Fruit fly (Drosophila melanogaster) whole organism, wandering third instar larva: ENCODE data around the gene CG34056.

ENCODE experiments used
- Abd-B ChIP-seq: fragments of >200 bp; optimal IDR thresholded peaks from 2 replicates; lab custom pipeline; 2017; ENCODE audit warnings: missing biosample characterization, missing genetic modification characterization
- CG32264 ChIP-seq: fragments of 200-800 bp; sonication (Bioruptor generic); optimal IDR thresholded peaks from 2 replicates; lab custom pipeline; 2016; ENCODE audit warnings: missing biosample characterization, missing genetic modification characterization
- CG9705 ChIP-seq: fragments of 200-800 bp; sonication (Bioruptor generic); optimal IDR thresholded peaks from 2 replicates; lab custom pipeline; 2018; ENCODE audit warnings: missing biosample characterization, mild to moderate bottlenecking, missing genetic modification characterization
- Dfd ChIP-seq: fragments of >200 bp; optimal IDR thresholded peaks from 2 replicates; lab custom pipeline; 2017; ENCODE audit warnings: missing biosample characterization, missing genetic modification characterization
- Dif ChIP-seq: fragments of 200-275, 200-300 bp; sonication (Bioruptor generic); optimal IDR thresholded peaks from 2 replicates; lab custom pipeline; 2018; ENCODE audit warnings: missing biosample characterization, missing genetic modification characterization; ENCODE audit not compliant: partially characterized antibody
- GATAd ChIP-seq: sonication (Bioruptor generic); optimal IDR thresholded peaks from 2 replicates; lab custom pipeline; 2016; ENCODE audit warnings: missing biosample characterization, missing genetic modification characterization
- HLH106 ChIP-seq: fragments of 200-800 bp; optimal IDR thresholded peaks from 3 replicates; lab custom pipeline; 2019; ENCODE audit warnings: missing biosample characterization, mild to moderate bottlenecking, missing genetic modification characterization, moderate library complexity
- Hnf4 ChIP-seq: fragments of 200-800 bp; sonication (Bioruptor generic); optimal IDR thresholded peaks from 2 replicates; lab custom pipeline; 2016; ENCODE audit warnings: missing biosample characterization, mild to moderate bottlenecking, missing genetic modification characterization
- Hr78 ChIP-seq: fragments of >200 bp; optimal IDR thresholded peaks from 2 replicates; lab custom pipeline; 2017; ENCODE audit warnings: missing biosample characterization, missing genetic modification characterization
- Hr83 ChIP-seq: fragments of 200-300 bp; sonication (Bioruptor generic); optimal IDR thresholded peaks from 2 replicates; lab custom pipeline; 2016; ENCODE audit warnings: missing biosample characterization, mild to moderate bottlenecking, missing genetic modification characterization, moderate library complexity; ENCODE audit not compliant: poor library complexity, severe bottlenecking
- Jra ChIP-seq: sonication (Bioruptor generic); optimal IDR thresholded peaks from 2 replicates; lab custom pipeline; 2016; ENCODE audit warnings: missing biosample characterization, missing genetic modification characterization
- Myc ChIP-seq: fragments of >200 bp; optimal IDR thresholded peaks from 2 replicates; lab custom pipeline; 2017
- N ChIP-seq: fragments of >200 bp; optimal IDR thresholded peaks from 2 replicates; lab custom pipeline; 2018; ENCODE audit warnings: missing biosample characterization, missing external identifiers, missing genetic modification characterization
- OdsH ChIP-seq: fragments of 200-800 bp; sonication (Bioruptor generic); optimal IDR thresholded peaks from 2 replicates; lab custom pipeline; 2016; ENCODE audit warnings: missing biosample characterization, mild to moderate bottlenecking, missing genetic modification characterization
- Rel ChIP-seq, 2 experiments: fragments of 200-800 bp; sonication (Bioruptor generic) in 1 of 2; optimal IDR thresholded peaks; 2 replicates in 1 of 2; 3 replicates in 1 of 2; lab custom pipeline; 2016 to 2019; ENCODE audit warnings: mild to moderate bottlenecking in 2 of 2, missing biosample characterization in 2 of 2, missing genetic modification characterization in 2 of 2, moderate library complexity in 1 of 2
- Sp1 ChIP-seq: fragments of 200-800 bp; sonication (Bioruptor generic); optimal IDR thresholded peaks from 3 replicates; lab custom pipeline; 2019; ENCODE audit warnings: missing biosample characterization, mild to moderate bottlenecking, missing genetic modification characterization, moderate library complexity
- Vsx2 ChIP-seq: fragments of 200-300, 225-300 bp; sonication (Bioruptor generic); optimal IDR thresholded peaks from 2 replicates; lab custom pipeline; 2018; ENCODE audit warnings: missing biosample characterization, missing genetic modification characterization; ENCODE audit not compliant: partially characterized antibody
- br ChIP-seq: fragments of 200-800 bp; sonication (Bioruptor generic); optimal IDR thresholded peaks from 2 replicates; lab custom pipeline; 2016; ENCODE audit warnings: missing biosample characterization, missing genetic modification characterization
- brk ChIP-seq: fragments of 200-800 bp; sonication (Bioruptor generic); optimal IDR thresholded peaks from 2 replicates; lab custom pipeline; 2016; ENCODE audit warnings: missing biosample characterization, mild to moderate bottlenecking, missing genetic modification characterization
- dl ChIP-seq, 2 experiments: fragments of 175-275, 200-275 bp in 1 of 2; fragments of 200-275 bp in 1 of 2; sonication (Bioruptor generic); optimal IDR thresholded peaks; lab custom pipeline; 2018; ENCODE audit warnings: mild to moderate bottlenecking in 2 of 2, missing biosample characterization in 2 of 2, missing genetic modification characterization in 2 of 2, moderate library complexity in 2 of 2; ENCODE audit not compliant: partially characterized antibody in 2 of 2, insufficient read depth in 1 of 2
- dmrt93B ChIP-seq: fragments of 200-800 bp; sonication (Bioruptor generic); optimal IDR thresholded peaks from 2 replicates; lab custom pipeline; 2018; ENCODE audit warnings: missing biosample characterization, mild to moderate bottlenecking, missing genetic modification characterization
- ey ChIP-seq: fragments of 200-800 bp; sonication (Bioruptor generic); optimal IDR thresholded peaks from 2 replicates; lab custom pipeline; 2016; ENCODE audit warnings: missing biosample characterization, missing genetic modification characterization
- fru ChIP-seq: fragments of 200-800 bp; sonication (Bioruptor generic); optimal IDR thresholded peaks from 3 replicates; lab custom pipeline; 2016; ENCODE audit warnings: missing biosample characterization, mild to moderate bottlenecking, missing genetic modification characterization
- h ChIP-seq: fragments of 200-800 bp; sonication (Bioruptor generic); optimal IDR thresholded peaks from 3 replicates; lab custom pipeline; 2016; ENCODE audit warnings: missing biosample characterization, mild to moderate bottlenecking, missing genetic modification characterization
- jim ChIP-seq: fragments of 175-275, 200-325 bp; sonication (Bioruptor generic); optimal IDR thresholded peaks from 2 replicates; lab custom pipeline; 2016; ENCODE audit warnings: missing biosample characterization, mild to moderate bottlenecking, missing genetic modification characterization
- lola ChIP-seq: fragments of >200 bp; optimal IDR thresholded peaks from 2 replicates; lab custom pipeline; 2017; ENCODE audit warnings: missing biosample characterization, missing genetic modification characterization
- pan ChIP-seq: fragments of >200 bp; optimal IDR thresholded peaks from 2 replicates; lab custom pipeline; 2017
- psq ChIP-seq: fragments of 200-800 bp; sonication (Bioruptor generic); optimal IDR thresholded peaks from 3 replicates; lab custom pipeline; 2017; ENCODE audit warnings: missing biosample characterization, mild to moderate bottlenecking, missing genetic modification characterization, moderate library complexity
- rgr ChIP-seq: fragments of 200-800 bp; sonication (Bioruptor generic); optimal IDR thresholded peaks from 3 replicates; lab custom pipeline; 2016; ENCODE audit warnings: missing biosample characterization, mild to moderate bottlenecking, missing genetic modification characterization
- sage ChIP-seq: fragments of 200-800 bp; sonication (Bioruptor generic); optimal IDR thresholded peaks from 2 replicates; lab custom pipeline; 2016; ENCODE audit warnings: missing biosample characterization, mild to moderate bottlenecking, missing genetic modification characterization
- sv ChIP-seq: fragments of 200-800 bp; sonication (Bioruptor generic); optimal IDR thresholded peaks from 3 replicates; lab custom pipeline; 2016; ENCODE audit warnings: missing biosample characterization, missing genetic modification characterization
- usp ChIP-seq: fragments of >200 bp; optimal IDR thresholded peaks from 2 replicates; lab custom pipeline; 2017; ENCODE audit warnings: missing biosample characterization, missing genetic modification characterization

Gene CG34056

DNA sequence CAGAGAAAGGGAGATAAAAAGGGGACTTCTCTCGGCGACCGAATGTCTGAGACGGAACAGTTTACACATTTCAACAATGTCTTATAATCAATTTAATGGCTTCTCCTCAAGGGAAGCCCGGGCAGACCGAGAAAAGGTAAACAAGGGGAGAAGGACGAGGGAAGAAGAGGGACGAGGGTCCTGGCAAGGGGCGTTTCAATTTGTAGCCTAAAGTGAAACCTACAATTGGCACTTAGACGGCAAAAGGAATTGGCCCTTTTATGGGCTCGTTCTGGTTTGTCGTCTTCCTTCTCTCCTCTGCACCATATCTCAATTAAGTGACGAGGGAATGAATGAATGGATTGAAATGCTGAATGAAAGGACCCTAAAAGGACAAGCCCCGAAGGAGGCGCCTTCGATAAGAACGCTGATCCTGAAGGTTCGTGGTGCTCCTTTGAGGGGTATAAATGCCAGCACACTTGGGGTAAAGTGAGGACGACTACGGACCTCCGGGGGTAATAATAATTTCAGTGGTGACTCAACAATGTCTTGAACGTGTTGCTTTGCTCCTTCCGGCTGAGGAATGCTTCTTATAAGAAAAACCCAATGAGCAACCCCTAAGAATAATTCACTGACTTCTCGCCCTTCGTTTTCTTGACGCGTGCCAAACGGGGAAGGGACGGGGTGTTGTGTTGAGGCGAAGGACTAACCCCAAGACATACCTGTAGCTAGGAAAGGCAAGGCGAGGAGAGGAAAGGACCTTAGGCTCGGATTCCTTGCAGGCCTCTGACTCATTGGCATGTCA lies 4.9 kb downstream of the CG34056 start:
- no peak for TF ChIP-seq Hr83 (GFP tag; lab: Kevin White, UChicago)
- TF ChIP-seq brk (GFP tag; lab: Kevin White, UChicago) = no peak
- TF ChIP-seq Rel (GFP tag; optimal IDR thresholded peaks at IDR 0.05; lab: Kevin White, UChicago) = no peak
- TF ChIP-seq Rel (tag; optimal IDR thresholded peaks at IDR 0.05; lab: Kevin White, UChicago) = no peak
- TF ChIP-seq psq (GFP tag; lab: Kevin White, UChicago) = no peak
- no peak for TF ChIP-seq Hnf4 (GFP tag; lab: Kevin White, UChicago)
- no peak for TF ChIP-seq dl (GFP tag; optimal IDR thresholded peaks at IDR 0.05; lab: Kevin White, UChicago; ENCODE audit: insufficient read depth in 1 of 2, partially characterized antibody in 2 of 2)
- TF ChIP-seq pan (lab: Kevin White, UChicago) = no peak
- TF ChIP-seq HLH106 (tag; lab: Kevin White, UChicago) = no peak
- TF ChIP-seq sv (GFP tag; lab: Kevin White, UChicago) = no peak
- no peak for TF ChIP-seq ey
- TF ChIP-seq h = no peak
- no peak for TF ChIP-seq CG9705 (GFP tag; lab: Kevin White, UChicago)
- no peak for TF ChIP-seq Dfd (GFP tag; lab: Kevin White, UChicago)
- TF ChIP-seq fru (GFP tag; lab: Kevin White, UChicago) = no peak
- no peak for TF ChIP-seq CG32264
- TF ChIP-seq, all 38 proteins: peak for 0

DNA sequence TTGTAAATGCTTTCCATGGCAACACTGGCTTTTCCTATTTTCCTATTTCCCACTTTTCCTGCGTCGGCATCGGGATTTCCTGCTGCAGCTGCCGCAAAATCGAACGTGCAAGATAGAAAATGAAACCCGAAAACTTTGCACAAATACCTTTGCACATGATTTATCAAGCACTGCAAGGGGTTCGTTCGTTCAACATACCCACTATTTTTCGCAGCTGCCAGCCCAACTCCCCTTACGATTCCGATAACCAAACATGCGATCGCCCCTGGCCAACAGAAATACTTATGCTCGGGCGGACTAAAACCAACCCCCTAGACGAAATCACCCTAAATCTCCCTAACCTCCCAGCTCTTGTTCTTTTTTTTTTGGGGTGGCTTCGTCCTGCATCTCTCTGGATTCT lies 5.7 kb downstream of the CG34056 start:
- TF ChIP-seq psq (GFP tag; lab: Kevin White, UChicago) (no peak), jim (GFP tag; lab: Kevin White, UChicago) (no peak), dmrt93B (GFP tag; lab: Kevin White, UChicago) (no peak), ey (no peak), sv (GFP tag; lab: Kevin White, UChicago) (no peak), CG9705 (GFP tag; lab: Kevin White, UChicago) (no peak), OdsH (GFP tag; lab: Kevin White, UChicago) (no peak), Vsx2 (no peak), lola (no peak), Hr83 (GFP tag; lab: Kevin White, UChicago) (no peak), GATAd (GFP tag; lab: Kevin White, UChicago) (no peak), Hnf4 (GFP tag; lab: Kevin White, UChicago) (no peak), Sp1 (no peak), Jra (GFP tag; lab: Kevin White, UChicago) (no peak), Dif (GFP tag; lab: Kevin White, UChicago) (no peak), Hr78 (GFP tag; lab: Kevin White, UChicago) (no peak), br (GFP tag; lab: Kevin White, UChicago) (no peak), brk (GFP tag; lab: Kevin White, UChicago) (no peak), fru (GFP tag; lab: Kevin White, UChicago) (no peak), Myc (no peak)
- TF ChIP-seq, all 38 proteins: peak for 0

DNA sequence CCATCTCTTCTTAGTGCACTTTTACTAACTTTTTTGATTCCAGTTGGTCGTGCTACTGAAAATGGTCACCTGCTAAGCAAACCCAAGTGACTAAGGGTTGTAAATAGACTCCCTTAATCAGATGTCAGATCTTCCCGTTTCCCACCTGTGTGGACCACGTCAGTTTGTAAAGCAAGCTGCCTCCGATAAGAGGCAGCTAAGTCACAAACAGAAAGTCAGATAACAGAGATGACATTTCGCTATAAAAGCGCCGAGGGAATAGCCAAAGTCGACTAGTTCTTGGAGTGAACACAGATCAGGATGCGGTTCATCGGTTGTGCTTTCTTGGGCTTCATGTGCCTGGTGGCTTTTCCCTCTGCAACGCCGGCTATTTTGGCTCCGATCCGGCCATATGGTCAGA lies 6.8 kb downstream of the CG34056 start, which contains the start of gene mat:
Gene mat, plus strand, starts transcription at position 301 of the 400 bp plus-strand sequence.
- TF ChIP-seq rgr (GFP tag; lab: Kevin White, UChicago) (no peak), Hr78 (GFP tag; lab: Kevin White, UChicago) (no peak), sage (GFP tag; lab: Kevin White, UChicago) (no peak), jim (GFP tag; lab: Kevin White, UChicago) (no peak), Abd-B (GFP tag; lab: Kevin White, UChicago) (no peak)

DNA sequence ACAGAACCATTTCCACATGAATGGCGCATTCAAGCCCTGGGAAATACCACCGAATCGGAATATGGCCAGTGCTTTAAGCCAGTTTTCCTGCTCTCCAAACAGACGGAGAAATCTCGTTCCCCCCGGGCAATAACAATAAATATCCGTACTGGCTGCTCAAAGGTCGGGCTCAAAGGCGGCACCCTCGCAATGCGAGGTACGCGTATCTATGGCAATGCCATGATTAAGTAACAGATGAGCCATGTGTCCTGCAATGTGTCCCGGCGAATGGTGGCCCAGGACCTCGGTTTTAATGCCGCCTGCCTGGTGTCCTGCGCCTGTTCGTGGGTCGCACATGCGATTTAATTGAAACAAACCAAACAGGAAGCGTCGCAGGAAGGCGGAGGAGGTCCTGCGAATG lies 8.1 kb downstream of the CG34056 start:
- TF ChIP-seq sage (GFP tag; lab: Kevin White, UChicago) (no peak), rgr (GFP tag; lab: Kevin White, UChicago) (no peak), Myc (no peak), CG32264 (no peak), OdsH (GFP tag; lab: Kevin White, UChicago) (no peak), dmrt93B (GFP tag; lab: Kevin White, UChicago) (no peak), h (no peak), Dfd (GFP tag; lab: Kevin White, UChicago) (no peak), lola (no peak), N (no peak), usp (GFP tag; lab: Kevin White, UChicago) (no peak), GATAd (GFP tag; lab: Kevin White, UChicago) (no peak), Rel (GFP tag; optimal IDR thresholded peaks at IDR 0.05; lab: Kevin White, UChicago) (no peak), Rel (tag; optimal IDR thresholded peaks at IDR 0.05; lab: Kevin White, UChicago) (no peak)
